Fruit fly (Drosophila melanogaster) Kc167 (cell line): ENCODE measurements around the gene Ziz.

ENCODE experiments used
- Sin3A ChIP-seq: fragments of >200 bp; optimal IDR thresholded peaks from 2 replicates; lab custom pipeline; 2018; ENCODE audit warnings: missing external identifiers
- h ChIP-seq: fragments of >200 bp; optimal IDR thresholded peaks from 3 replicates; lab custom pipeline; 2018; ENCODE audit warnings: missing external identifiers
- ttk ChIP-seq: sonication (Bioruptor generic); optimal IDR thresholded peaks from 2 replicates; lab custom pipeline; 2017; ENCODE audit warnings: missing external identifiers

DNA sequence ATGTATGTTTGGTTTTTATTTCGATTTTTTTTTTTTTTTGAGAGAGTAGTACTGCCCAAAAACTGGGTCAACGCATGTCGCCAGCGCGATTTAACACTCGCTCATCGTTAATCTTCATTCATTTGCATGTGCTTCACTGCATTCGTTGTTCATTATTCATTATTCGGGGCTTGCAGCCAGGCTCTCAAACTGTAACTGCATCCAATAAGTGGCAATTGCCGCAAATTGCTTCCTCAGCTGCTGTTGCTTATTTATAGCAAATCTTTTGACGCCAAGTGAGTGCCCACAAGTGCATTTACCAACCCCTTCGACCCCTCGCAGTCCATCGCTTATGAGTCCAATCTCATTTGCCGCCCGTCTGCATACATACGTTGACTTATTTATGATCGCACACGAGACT lies 11.3 kb upstream of the Ziz start:
- TF ChIP-seq ttk (lab: Kevin White, UChicago): no peak
- no peak for TF ChIP-seq Sin3A (lab: Kevin White, UChicago)
- TF ChIP-seq h (lab: Kevin White, UChicago): no peak
